Worm (Caenorhabditis elegans): ENCODE measurements around the gene let-756.

ce11 chrIII:6390644-6391043 lies 16.3 kb upstream of the let-756 start, which contains the start of gene smrc-1:
- TF ChIP-seq unc-62 (GFP tag; optimal IDR thresholded peaks at IDR 0.05 in 1 of 2) (no peak), unc-62 (tag; optimal IDR thresholded peaks at IDR 0.05) (no peak), pha-4 (GFP tag; IDR thresholded peaks at IDR 0.05) (no peak), pha-4 (tag; optimal IDR thresholded peaks at IDR 0.05) (no peak), daf-8 (GFP tag; IDR thresholded peaks at IDR 0.05) (no peak), lsy-2 (tag; optimal IDR thresholded peaks at IDR 0.05) (no peak), snpc-4 (tag; optimal IDR thresholded peaks at IDR 0.05) (no peak)
